Fruit fly (Drosophila melanogaster): ENCODE measurements around the gene CG16952.

CG16952 gene

DNA sequence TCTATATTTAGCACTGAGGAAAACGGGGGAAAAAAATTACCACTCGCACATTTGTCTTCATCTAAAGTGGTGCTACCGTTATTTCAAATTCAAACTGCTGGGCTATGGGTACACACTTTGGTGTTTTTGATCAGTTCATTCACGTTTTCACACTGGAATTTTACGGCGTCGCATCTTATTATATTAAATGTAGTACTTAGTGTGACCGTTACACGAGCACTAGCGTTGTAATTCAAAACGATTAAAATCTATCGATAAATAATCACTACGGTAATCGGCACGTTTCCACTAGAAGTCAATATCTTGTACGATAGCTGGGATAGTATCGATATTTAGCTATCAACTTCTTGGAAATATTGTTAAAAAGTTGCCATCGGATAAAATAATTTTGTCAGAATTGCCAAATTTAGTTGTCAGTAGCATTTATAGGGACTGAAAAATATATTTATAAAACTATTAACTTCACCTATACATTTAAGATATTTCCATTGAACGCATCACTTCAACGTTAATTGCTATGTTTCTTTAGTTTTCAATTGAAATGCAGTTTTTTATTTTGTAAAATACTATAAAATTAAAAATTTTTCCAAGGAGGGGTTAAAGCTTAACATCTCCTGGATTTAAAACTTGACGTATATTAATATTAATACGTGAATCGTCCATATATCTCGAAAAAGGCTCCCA lies 12.2 kb upstream of the CG16952 start, which contains the start of the genes CG46440 and Myb (continued):
- TF ChIP-seq lbe (GFP tag; optimal IDR thresholded peaks at IDR 0.05) (peak; percentile 10), Ptx1 (GFP tag; IDR thresholded peaks at IDR 0.05) (no peak), Mrtf (GFP tag; IDR thresholded peaks at IDR 0.05) (no peak), CG1647 (GFP tag; optimal IDR thresholded peaks at IDR 0.05) (no peak), Jarid2 (GFP tag; optimal IDR thresholded peaks at IDR 0.05) (no peak), D19A (tag; optimal IDR thresholded peaks at IDR 0.05) (peak; percentile 54), Dek (tag; optimal IDR thresholded peaks at IDR 0.05) (no peak), CG10431 (GFP tag; optimal IDR thresholded peaks at IDR 0.05) (no peak), Usf (GFP tag; optimal IDR thresholded peaks at IDR 0.05) (no peak), gfzf (GFP tag; optimal IDR thresholded peaks at IDR 0.05) (peak; percentile 59), dpn (GFP tag; optimal IDR thresholded peaks at IDR 0.05) (no peak), CG8388 (GFP tag; optimal IDR thresholded peaks at IDR 0.05) (no peak), CG7928 (GFP tag; optimal IDR thresholded peaks at IDR 0.05) (no peak), Opbp (GFP tag; IDR thresholded peaks at IDR 0.05; ENCODE audit: partially characterized antibody) (peak; percentile 91), CG12104 (GFP tag; optimal IDR thresholded peaks at IDR 0.05) (no peak), exex (tag; optimal IDR thresholded peaks at IDR 0.05) (no peak), cas (GFP tag; IDR thresholded peaks at IDR 0.05) (no peak), fd96Cb (tag; optimal IDR thresholded peaks at IDR 0.05) (no peak), CG4707 (GFP tag; optimal IDR thresholded peaks at IDR 0.05) (no peak), CG43689 (GFP tag; IDR thresholded peaks at IDR 0.05) (no peak), HHEX (GFP tag; optimal IDR thresholded peaks at IDR 0.05) (no peak), CG1529 (GFP tag; optimal IDR thresholded peaks at IDR 0.05) (no peak), Hmx (GFP tag; optimal IDR thresholded peaks at IDR 0.05) (no peak), CG9609 (GFP tag; optimal IDR thresholded peaks at IDR 0.05) (no peak), tll (GFP tag; optimal IDR thresholded peaks at IDR 0.05) (no peak), CG30403 (GFP tag; optimal IDR thresholded peaks at IDR 0.05) (no peak), pfk (GFP tag; optimal IDR thresholded peaks at IDR 0.05) (no peak), MBD-R2 (GFP tag; IDR thresholded peaks at IDR 0.05) (no peak; the same call in 1 of the 2 replicates), knrl (GFP tag; IDR thresholded peaks at IDR 0.05; ENCODE audit: partially characterized antibody) (peak; percentile 82), chn (GFP tag; optimal IDR thresholded peaks at IDR 0.05) (no peak), Kr (GFP tag; optimal IDR thresholded peaks at IDR 0.05) (no peak), slou (GFP tag; optimal IDR thresholded peaks at IDR 0.05) (no peak), CG4328 (GFP tag; optimal IDR thresholded peaks at IDR 0.05) (no peak), al (GFP tag; IDR thresholded peaks at IDR 0.05) (no peak), p53 (GFP tag; optimal IDR thresholded peaks at IDR 0.05) (no peak), unc-4 (GFP tag; IDR thresholded peaks at IDR 0.05; ENCODE audit: partially characterized antibody) (peak; percentile 75), cato (GFP tag; optimal IDR thresholded peaks at IDR 0.05; ENCODE audit: borderline replicate concordance) (no peak), CG3995 (GFP tag; optimal IDR thresholded peaks at IDR 0.05) (peak; percentile 71), CrebB (tag; optimal IDR thresholded peaks at IDR 0.05) (no peak), sna (GFP tag; IDR thresholded peaks at IDR 0.05; ENCODE audit: partially characterized antibody) (peak; percentile 57), chif (GFP tag; optimal IDR thresholded peaks at IDR 0.05) (no peak), Dbx (GFP tag; IDR thresholded peaks at IDR 0.05) (no peak), Stat92E (GFP tag; optimal IDR thresholded peaks at IDR 0.05) (no peak), tgo (GFP tag; IDR thresholded peaks at IDR 0.05) (no peak), CG33213 (GFP tag; optimal IDR thresholded peaks at IDR 0.05) (no peak), Tbp (GFP tag; optimal IDR thresholded peaks at IDR 0.05) (no peak), dati (GFP tag; IDR thresholded peaks at IDR 0.05) (no peak), lov (optimal IDR thresholded peaks at IDR 0.05) (no peak), lov (GFP tag; IDR thresholded peaks at IDR 0.05) (no peak), fu2 (GFP tag; optimal IDR thresholded peaks at IDR 0.05) (no peak)

All from whole organism, embryonic.